Fruit fly (Drosophila melanogaster): Measurements from ENCODE around the gene Gyc89Db.

Gene Gyc89Db

dm6 chr3R:16524178-16524577, 47.3 kb downstream of the Gyc89Db start (continued):
- no peak for TF ChIP-seq CG7987 (GFP tag; optimal IDR thresholded peaks at IDR 0.05)
- TF ChIP-seq CG10654 (GFP tag; optimal IDR thresholded peaks at IDR 0.05), result peak; percentile 61
- peak; percentile 55; the same call in 2 of the 3 replicates for TF ChIP-seq Mrtf (GFP tag; IDR thresholded peaks at IDR 0.05)
- TF ChIP-seq Nf-YC (tag; optimal IDR thresholded peaks at IDR 0.05), result peak; percentile 38
- no peak for TF ChIP-seq Ets97D (GFP tag; optimal IDR thresholded peaks at IDR 0.05)
- TF ChIP-seq Hand (GFP tag; optimal IDR thresholded peaks at IDR 0.05), result no peak
- no peak for TF ChIP-seq Meics (GFP tag; optimal IDR thresholded peaks at IDR 0.05)
- TF ChIP-seq CG7556 (GFP tag; optimal IDR thresholded peaks at IDR 0.05), result peak; percentile 69
- peak; percentile 32 for TF ChIP-seq NK7.1 (GFP tag; optimal IDR thresholded peaks at IDR 0.05)
- peak; percentile 41 for TF ChIP-seq grau (tag; optimal IDR thresholded peaks at IDR 0.05)
- peak; percentile 70 for TF ChIP-seq tgo (GFP tag; IDR thresholded peaks at IDR 0.05)
- TF ChIP-seq Dp (GFP tag; optimal IDR thresholded peaks at IDR 0.05), result no peak
- no peak for TF ChIP-seq B-H2 (GFP tag; optimal IDR thresholded peaks at IDR 0.05)
- TF ChIP-seq psq (GFP tag; optimal IDR thresholded peaks at IDR 0.05), result no peak
- 0 out of 2 replicates have a peak, but pooled peaks have one; percentile 4 for TF ChIP-seq CG32532 (GFP tag; IDR thresholded peaks at IDR 0.05)
- TF ChIP-seq Scr (GFP tag; IDR thresholded peaks at IDR 0.05; ENCODE audit: partially characterized antibody), result no peak
- no peak for TF ChIP-seq Doc3 (GFP tag; IDR thresholded peaks at IDR 0.05; ENCODE audit: partially characterized antibody)
- TF ChIP-seq Nf-YA (GFP tag; IDR thresholded peaks at IDR 0.05), result 0 out of 2 replicates have a peak, but pooled peaks have one; percentile 26
- TF ChIP-seq CG7372 (GFP tag; IDR thresholded peaks at IDR 0.05), result peak; percentile 61
- no peak for TF ChIP-seq CG12236 (GFP tag; optimal IDR thresholded peaks at IDR 0.05)
- no peak for TF ChIP-seq fd3F (GFP tag; optimal IDR thresholded peaks at IDR 0.05)
- peak; percentile 14 for TF ChIP-seq CG13624 (GFP tag; optimal IDR thresholded peaks at IDR 0.05)
- TF ChIP-seq usp (GFP tag; optimal IDR thresholded peaks at IDR 0.05), result no peak
- peak; percentile 44; the same call in 1 of the 2 replicates for TF ChIP-seq aop (GFP tag; IDR thresholded peaks at IDR 0.05)
- TF ChIP-seq disco-r (GFP tag; optimal IDR thresholded peaks at IDR 0.05), result no peak
- TF ChIP-seq trem (tag; optimal IDR thresholded peaks at IDR 0.05), result peak; percentile 87
- no peak for TF ChIP-seq pita (GFP tag; optimal IDR thresholded peaks at IDR 0.05)
- TF ChIP-seq BtbVII (GFP tag; optimal IDR thresholded peaks at IDR 0.05), result no peak
- TF ChIP-seq CG4328 (GFP tag; optimal IDR thresholded peaks at IDR 0.05), result peak; percentile 11
- no peak for TF ChIP-seq lilli (GFP tag; optimal IDR thresholded peaks at IDR 0.05)
- TF ChIP-seq gro (GFP tag; optimal IDR thresholded peaks at IDR 0.05), result no peak
- peak in 1 of 3 experiments; percentile 34 for TF ChIP-seq lola (GFP tag; optimal IDR thresholded peaks at IDR 0.05)
- TF ChIP-seq CG10267 (tag; optimal IDR thresholded peaks at IDR 0.05), result peak; percentile 84
- TF ChIP-seq CG1529 (GFP tag; optimal IDR thresholded peaks at IDR 0.05), result no peak
- no peak for TF ChIP-seq BEAF-32 (GFP tag; optimal IDR thresholded peaks at IDR 0.05)
- no peak for TF ChIP-seq Hr39 (optimal IDR thresholded peaks at IDR 0.05)
- TF ChIP-seq CG33213 (GFP tag; optimal IDR thresholded peaks at IDR 0.05), result no peak
- peak; percentile 89 for TF ChIP-seq gem (tag; optimal IDR thresholded peaks at IDR 0.05)
- TF ChIP-seq YL-1 (GFP tag; optimal IDR thresholded peaks at IDR 0.05), result no peak
- TF ChIP-seq CG7786 (GFP tag; optimal IDR thresholded peaks at IDR 0.05), result no peak
- TF ChIP-seq pzg (GFP tag; optimal IDR thresholded peaks at IDR 0.05), result no peak
- no peak for TF ChIP-seq CG1602 (GFP tag; optimal IDR thresholded peaks at IDR 0.05)
- TF ChIP-seq CG12391 (tag; optimal IDR thresholded peaks at IDR 0.05), result peak; percentile 68
- TF ChIP-seq emc (GFP tag; optimal IDR thresholded peaks at IDR 0.05), result no peak
- TF ChIP-seq CG17385 (GFP tag; optimal IDR thresholded peaks at IDR 0.05), result peak; percentile 11
- TF ChIP-seq Side (GFP tag; optimal IDR thresholded peaks at IDR 0.05), result peak; percentile 56
- peak; percentile 27 for TF ChIP-seq ind (GFP tag; optimal IDR thresholded peaks at IDR 0.05)
- TF ChIP-seq chif (GFP tag; optimal IDR thresholded peaks at IDR 0.05), result peak; percentile 27 to 48
- TF ChIP-seq CG7357 (GFP tag; IDR thresholded peaks at IDR 0.05), result peak; percentile 12; the same call in 1 of the 3 replicates
- no peak for TF ChIP-seq vfl (GFP tag; optimal IDR thresholded peaks at IDR 0.05)
- TF ChIP-seq Hr51 (GFP tag; optimal IDR thresholded peaks at IDR 0.05), result peak in 1 of 2 experiments; percentile 66

Data from whole organism, embryonic.